Worm (Caenorhabditis elegans) whole organism, L4 larva: ENCODE results near the gene cyp-13B1.
"Not testable (repeated sequence)": the region's sequence is repeated elsewhere in the genome, so short reads cannot be mapped to it uniquely, and the experiment has no call there.

Source experiments
- F37D6.2 ChIP-seq: sonication (generic microtip); optimal IDR thresholded peaks from 2 replicates; lab custom pipeline; 2016; ENCODE audit warnings: mild to moderate bottlenecking, missing genetic modification characterization, missing compliant biosample characterization
- F44E2.7 ChIP-seq: fragments of 200-800 bp; sonication (Bioruptor generic); IDR thresholded peaks from 2 replicates; pipeline ENCODE4 v2.1.2; 2022; ENCODE audit warnings: missing genetic modification characterization, missing compliant biosample characterization
- daf-16 ChIP-seq, 3 experiments: sonication (generic microtip); optimal IDR thresholded peaks; 2 replicates each; lab custom pipeline; 2016 to 2017; ENCODE audit warnings: missing genetic modification characterization in 3 of 3, missing genetic modification reagents in 3 of 3, mild to moderate bottlenecking in 2 of 3, missing compliant biosample characterization in 2 of 3, missing biosample characterization in 1 of 3, moderate library complexity in 1 of 3
- daf-8 ChIP-seq: fragments of 200-800 bp; sonication (Bioruptor generic); IDR thresholded peaks from 2 replicates; pipeline ENCODE4 v1.3.6; 2022; ENCODE audit warnings: missing genetic modification characterization, missing compliant biosample characterization
- hif-1 ChIP-seq, 2 experiments: sonication (generic microtip); optimal IDR thresholded peaks; 2 replicates each; lab custom pipeline; 2016 to 2017; ENCODE audit warnings: missing compliant biosample characterization in 2 of 2, missing genetic modification characterization in 2 of 2, missing genetic modification reagents in 2 of 2, missing genotype in 2 of 2, mild to moderate bottlenecking in 1 of 2
- lsy-2 ChIP-seq, 2 experiments: fragments of 150-350 bp in 1 of 2; sonication (generic microtip) in 1 of 2; optimal IDR thresholded peaks; 2 replicates each; lab custom pipeline; 2014 to 2017; ENCODE audit warnings: missing biosample characterization in 2 of 2, missing genetic modification characterization in 2 of 2
- mdl-1 ChIP-seq, 2 experiments: fragments of 150-350 bp in 1 of 2; sonication (generic microtip) in 1 of 2; optimal IDR thresholded peaks; 2 replicates each; lab custom pipeline; 2014 to 2017; ENCODE audit warnings: missing biosample characterization in 2 of 2, missing genetic modification characterization in 2 of 2
- snpc-4 ChIP-seq: fragments of 150-350 bp; optimal IDR thresholded peaks from 2 replicates; lab custom pipeline; 2014; ENCODE audit warnings: missing biosample characterization, missing genetic modification characterization
- unc-62 ChIP-seq, 3 experiments: fragments of 150-350 bp in 1 of 3; sonication (generic microtip); optimal IDR thresholded peaks in 2 of 3; peaks in 1 of 3; 1 replicate in 1 of 3; 2 replicates in 2 of 3; lab custom pipeline; 2014 to 2017; ENCODE audit warnings: missing biosample characterization in 3 of 3, missing genetic modification characterization in 3 of 3, missing genetic modification reagents in 3 of 3, missing genotype in 1 of 3

DNA sequence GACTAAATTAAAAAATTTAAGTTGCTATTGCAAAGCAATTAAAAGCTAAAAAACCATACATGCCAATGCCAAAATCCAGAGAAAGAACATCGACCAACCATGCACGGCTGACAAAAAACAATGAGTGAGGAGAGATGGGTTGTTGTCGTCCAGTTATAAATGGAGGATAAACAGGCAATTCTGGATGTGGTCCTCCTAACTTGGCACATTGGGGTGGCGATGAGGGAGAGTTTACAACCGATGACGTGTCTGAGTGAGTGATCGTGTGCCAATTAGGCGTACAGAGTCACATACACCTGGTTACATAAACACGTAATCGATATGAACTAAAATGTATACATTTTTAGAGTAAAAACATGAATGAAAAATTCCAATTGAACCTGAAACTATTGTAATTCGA lies 21.9 kb upstream of the cyp-13B1 start, which contains the start of gene C29F7.10:
- not testable (repeated sequence) for TF ChIP-seq unc-62 (GFP tag; optimal IDR thresholded peaks at IDR 0.05 in 1 of 2; lab: Kevin White, UChicago); unc-62 (tag; optimal IDR thresholded peaks at IDR 0.05; lab: Kevin White, UChicago); snpc-4 (tag; lab: Kevin White, UChicago); hif-1 (tag; optimal IDR thresholded peaks at IDR 0.05; lab: Kevin White, UChicago); daf-8 (GFP tag; lab: Robert Waterston, UW); mdl-1 (tag; optimal IDR thresholded peaks at IDR 0.05; lab: Kevin White, UChicago); F37D6.2 (tag; lab: Kevin White, UChicago); daf-16 (GFP tag; optimal IDR thresholded peaks at IDR 0.05; lab: Kevin White, UChicago); daf-16 (tag; optimal IDR thresholded peaks at IDR 0.05; lab: Kevin White, UChicago); lsy-2 (tag; optimal IDR thresholded peaks at IDR 0.05; lab: Kevin White, UChicago); F44E2.7 (GFP tag; lab: Robert Waterston, UW)
